Fruit fly (Drosophila melanogaster): ENCODE measurements around the gene dpr4.

dm6 chr3R:11581340-11582252, 38.8 kb upstream of the dpr4 start, which contains the start of gene wkd:
- TF ChIP-seq cnc (optimal IDR thresholded peaks at IDR 0.05): no peak
- no peak for TF ChIP-seq CG12768 (GFP tag; optimal IDR thresholded peaks at IDR 0.05)
- no peak for TF ChIP-seq Clk (GFP tag; optimal IDR thresholded peaks at IDR 0.05)
- no peak for TF ChIP-seq CG33017 (tag; optimal IDR thresholded peaks at IDR 0.05)
- no peak for TF ChIP-seq Crg-1 (GFP tag; optimal IDR thresholded peaks at IDR 0.05)
- TF ChIP-seq kay (GFP tag; ENCODE audit: borderline replicate concordance): no peak
